Worm (Caenorhabditis elegans): ENCODE data around the gene ZK1073.1.

Gene ZK1073.1

DNA sequence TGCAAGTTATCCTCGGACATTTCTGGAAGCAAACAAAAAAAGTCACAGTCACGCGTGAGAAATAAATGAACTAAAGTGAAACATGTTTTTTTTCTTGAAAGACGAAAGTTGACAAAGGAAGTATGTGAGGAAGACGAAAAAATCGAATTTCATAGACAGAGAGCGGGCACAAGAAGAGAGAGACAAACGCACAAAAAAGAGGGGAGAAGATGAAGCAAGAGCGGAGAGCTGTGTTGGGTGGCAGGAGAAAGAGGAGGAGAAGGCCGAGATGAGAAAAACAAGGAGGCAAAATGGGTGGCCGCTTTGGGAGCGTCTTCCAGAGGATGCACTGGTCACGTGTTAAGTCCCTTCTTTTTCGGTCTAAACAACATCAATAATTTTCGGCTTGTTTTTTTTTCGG is at the start of gene ZK1073.1:
TSS of gene ZK1073.1 (minus strand) at position 72 of the 400 bp plus-strand sequence.
- TF ChIP-seq lsy-2 (tag; optimal IDR thresholded peaks at IDR 0.05): peak in 1 of 2 experiments; percentile 54
- peak; percentile 46 for TF ChIP-seq mep-1 (tag; optimal IDR thresholded peaks at IDR 0.05)
- peak in 1 of 2 experiments; percentile 61 for TF ChIP-seq daf-16 (GFP tag; optimal IDR thresholded peaks at IDR 0.05)
- TF ChIP-seq daf-16 (tag; optimal IDR thresholded peaks at IDR 0.05): peak; percentile 2
- no peak for TF ChIP-seq F44E2.7 (GFP tag; IDR thresholded peaks at IDR 0.05)
- peak; percentile 14 for TF ChIP-seq nhr-11 (tag; optimal IDR thresholded peaks at IDR 0.05)
- TF ChIP-seq ceh-32 (tag; optimal IDR thresholded peaks at IDR 0.05; ENCODE audit: poor library complexity): no peak
- peak in 1 of 2 experiments; percentile 87 for TF ChIP-seq unc-62 (GFP tag; optimal IDR thresholded peaks at IDR 0.05 in 1 of 2)
- TF ChIP-seq unc-62 (tag; optimal IDR thresholded peaks at IDR 0.05): no peak
- TF ChIP-seq rbr-2 (tag; optimal IDR thresholded peaks at IDR 0.05): peak; percentile 54
- no peak for TF ChIP-seq pha-4 (GFP tag; IDR thresholded peaks at IDR 0.05)
- TF ChIP-seq pha-4 (tag; optimal IDR thresholded peaks at IDR 0.05): no peak
- peak; percentile 20; the same call in 1 of the 2 replicates for TF ChIP-seq dmd-6 (GFP tag; IDR thresholded peaks at IDR 0.05)
- TF ChIP-seq ctbp-1 (GFP tag; IDR thresholded peaks at IDR 0.05): peak; percentile 68; the same call in 1 of the 2 replicates
- no peak for TF ChIP-seq mxl-2 (GFP tag; conservative IDR thresholded peaks at IDR 0.05)
- TF ChIP-seq cey-2 (tag; optimal IDR thresholded peaks at IDR 0.05; ENCODE audit: borderline replicate concordance, insufficient read depth): no peak
- TF ChIP-seq aha-1 (tag): peak; percentile 91
- TF ChIP-seq hmg-1.1 (GFP tag; IDR thresholded peaks at IDR 0.05): peak; percentile 53
- peak; percentile 74 for TF ChIP-seq hlh-30 (tag; optimal IDR thresholded peaks at IDR 0.05; ENCODE audit: insufficient read depth)
- peak in 1 of 2 experiments; percentile 79 for TF ChIP-seq mdl-1 (tag; optimal IDR thresholded peaks at IDR 0.05)
- peak; percentile 28 for TF ChIP-seq ama-1 (optimal IDR thresholded peaks at IDR 0.05)
- peak; percentile 6 for TF ChIP-seq dve-1 (tag; optimal IDR thresholded peaks at IDR 0.05; ENCODE audit: insufficient read depth)
- TF ChIP-seq hif-1 (tag; optimal IDR thresholded peaks at IDR 0.05): peak in 1 of 2 experiments; percentile 54
- peak; percentile 56 for TF ChIP-seq set-16 (GFP tag; IDR thresholded peaks at IDR 0.05)
- TF ChIP-seq ztf-11 (tag; optimal IDR thresholded peaks at IDR 0.05): no peak
- TF ChIP-seq zfp-2 (tag; optimal IDR thresholded peaks at IDR 0.05): no peak
- TF ChIP-seq daf-8 (GFP tag; IDR thresholded peaks at IDR 0.05): no peak
- TF ChIP-seq snpc-4 (tag; optimal IDR thresholded peaks at IDR 0.05): no peak
- peak; percentile 85 for TF ChIP-seq fkh-10 (GFP tag; optimal IDR thresholded peaks at IDR 0.05)
- peak; percentile 42 for TF ChIP-seq hlh-11 (tag; optimal IDR thresholded peaks at IDR 0.05)
- TF ChIP-seq F37D6.2 (tag; optimal IDR thresholded peaks at IDR 0.05): peak; percentile 28
- no peak for TF ChIP-seq dmd-8 (GFP tag; IDR thresholded peaks at IDR 0.05)

DNA sequence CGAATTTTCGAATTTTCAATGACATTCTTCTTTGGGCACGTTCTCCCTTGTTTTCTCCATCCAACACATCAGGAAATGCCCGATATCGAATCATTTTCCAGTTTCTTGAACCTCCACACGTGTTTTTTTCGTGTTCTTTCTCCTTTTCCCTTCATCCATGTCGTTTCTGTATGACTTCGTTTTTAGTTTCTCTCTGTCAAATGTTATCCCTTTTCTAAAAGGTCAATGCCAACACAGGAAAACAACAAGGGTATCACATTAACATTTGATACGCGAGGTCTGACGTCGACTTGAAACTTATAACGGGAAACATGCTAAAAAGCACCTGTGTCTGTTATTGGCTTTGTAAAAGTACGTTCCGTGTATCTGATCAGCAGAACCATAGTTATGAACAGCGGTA is 44.2 kb upstream of the ZK1073.1 start:
- peak; percentile 42 for TF ChIP-seq nhr-28 (tag; optimal IDR thresholded peaks at IDR 0.05)
- no peak for TF ChIP-seq vab-7 (GFP tag; IDR thresholded peaks at IDR 0.05)
- TF ChIP-seq nhr-10 (tag; optimal IDR thresholded peaks at IDR 0.05): no peak
- TF ChIP-seq mdl-1 (tag; optimal IDR thresholded peaks at IDR 0.05): peak in 1 of 2 experiments; percentile 30
- TF ChIP-seq hlh-30 (tag; optimal IDR thresholded peaks at IDR 0.05; ENCODE audit: insufficient read depth): peak; percentile 40
- TF ChIP-seq unc-62 (GFP tag; optimal IDR thresholded peaks at IDR 0.05 in 1 of 2): peak in 1 of 2 experiments; percentile 92
- TF ChIP-seq unc-62 (tag; optimal IDR thresholded peaks at IDR 0.05): no peak
- peak; percentile 18 for TF ChIP-seq nhr-48 (tag; optimal IDR thresholded peaks at IDR 0.05)

DNA sequence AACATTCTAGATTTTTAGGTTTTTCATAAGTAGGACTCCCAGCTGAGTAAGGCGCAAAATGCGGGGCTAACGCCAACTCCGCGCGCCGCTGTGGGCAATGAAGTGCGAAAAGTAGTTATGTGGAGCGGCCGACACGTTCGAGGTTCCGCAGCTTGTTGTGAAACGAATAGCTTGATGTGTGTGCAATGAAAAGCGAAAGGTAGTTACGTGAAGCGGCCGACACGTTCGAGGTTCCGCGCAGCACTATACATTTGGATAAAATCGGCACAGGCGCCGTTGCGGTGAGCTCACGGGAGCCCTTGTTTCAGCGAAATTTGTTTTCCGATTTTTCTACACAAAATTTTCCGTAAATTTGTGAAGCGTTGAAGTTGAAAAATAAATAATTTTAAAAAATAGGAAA is 38.3 kb upstream of the ZK1073.1 start:
- TF ChIP-seq Y105C5A.15 (GFP tag; IDR thresholded peaks at IDR 0.05): 0 out of 2 replicates have a peak, but pooled peaks have one; percentile 8
- no peak for TF ChIP-seq R02D3.7 (tag; optimal IDR thresholded peaks at IDR 0.05)

All from whole organism, L4 larva.